Worm (Caenorhabditis elegans): ENCODE measurements around the gene scly-1.

- no peak for TF ChIP-seq W03F9.2 (tag; optimal IDR thresholded peaks at IDR 0.05)
- no peak for TF ChIP-seq him-1 (tag; optimal IDR thresholded peaks at IDR 0.05)
Measured at ce11 chrII:6230116-6230515, 50.8 kb downstream of the scly-1 start.
